Worm (Caenorhabditis elegans): ENCODE results near the gene K02E2.8.
A peak's percentile ranks its signal among the peaks of the same experiment; 100 is the strongest.
"Not testable (repeated sequence)": the region's sequence is repeated elsewhere in the genome, so short reads cannot be mapped to it uniquely, and the experiment has no call there.

K02E2.8 gene

DNA sequence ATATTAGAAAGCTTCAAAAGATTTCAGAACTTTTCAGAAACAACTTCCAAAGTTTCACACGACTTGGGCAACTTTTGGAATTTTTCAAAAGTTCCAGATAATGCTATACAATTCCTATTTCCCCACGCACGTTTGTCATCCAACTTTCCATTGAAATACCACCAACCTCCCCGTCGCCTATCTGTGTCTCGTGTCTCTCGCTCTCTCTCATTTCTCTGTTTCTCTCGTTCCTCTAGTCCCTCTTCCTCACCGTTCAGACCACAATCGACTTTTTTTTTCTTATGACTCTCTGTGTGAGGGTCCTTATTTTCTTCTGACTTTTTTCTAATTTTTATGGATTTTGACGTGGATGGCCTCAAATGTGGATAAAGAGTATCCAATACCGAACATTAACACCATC is 13.6 kb upstream of the K02E2.8 start, which contains the start of gene K02E2.6:
TSS of gene K02E2.6 (plus strand) at position 242 of the 400 bp plus-strand sequence.
- TF ChIP-seq sma-9 (GFP tag; optimal IDR thresholded peaks at IDR 0.05) (no peak), sma-9 (tag; optimal IDR thresholded peaks at IDR 0.05) (no peak), unc-62 (GFP tag; optimal IDR thresholded peaks at IDR 0.05) (no peak), peb-1 (tag; optimal IDR thresholded peaks at IDR 0.05) (no peak), nhr-129 (tag; optimal IDR thresholded peaks at IDR 0.05) (peak; percentile 12), gmeb-1 (tag; optimal IDR thresholded peaks at IDR 0.05) (no peak), egl-27 (tag; optimal IDR thresholded peaks at IDR 0.05) (no peak), nhr-11 (tag; optimal IDR thresholded peaks at IDR 0.05) (no peak), nhr-21 (tag; optimal IDR thresholded peaks at IDR 0.05) (no peak), nhr-23 (tag; optimal IDR thresholded peaks at IDR 0.05) (no peak), lsy-2 (tag; optimal IDR thresholded peaks at IDR 0.05) (no peak), unc-55 (GFP tag; optimal IDR thresholded peaks at IDR 0.05) (peak; percentile 37), ama-1 (optimal IDR thresholded peaks at IDR 0.05) (no peak), C34F6.9 (tag; optimal IDR thresholded peaks at IDR 0.05) (no peak)

DNA sequence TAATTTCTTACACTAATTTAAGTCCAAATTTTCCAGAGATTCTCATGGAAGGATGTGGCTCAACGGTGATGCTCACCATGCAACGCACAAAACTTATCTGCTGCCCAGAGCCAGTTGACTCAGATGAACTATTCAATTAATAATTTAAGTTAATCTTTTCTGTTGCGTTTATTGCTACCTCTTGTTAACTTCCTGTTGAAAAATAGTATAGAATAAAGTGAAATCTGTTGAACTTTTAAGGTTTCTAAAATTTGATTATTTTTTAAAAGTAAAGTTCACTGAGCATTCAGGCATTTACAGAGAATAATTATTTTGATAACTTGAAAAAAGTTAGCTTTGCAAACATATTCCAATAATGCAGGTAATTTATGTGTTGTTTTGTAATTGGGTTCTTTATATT is 9.3 kb upstream of the K02E2.8 start:
- TF ChIP-seq sma-3 (GFP tag; optimal IDR thresholded peaks at IDR 0.05) (no peak), mdl-1 (tag; optimal IDR thresholded peaks at IDR 0.05) (no peak), zag-1 (tag; optimal IDR thresholded peaks at IDR 0.05) (no peak), nhr-23 (tag; optimal IDR thresholded peaks at IDR 0.05) (no peak), nhr-21 (tag; optimal IDR thresholded peaks at IDR 0.05) (no peak), gmeb-1 (tag; optimal IDR thresholded peaks at IDR 0.05) (no peak), R02D3.7 (tag; optimal IDR thresholded peaks at IDR 0.05) (no peak), skn-1 (tag; optimal IDR thresholded peaks at IDR 0.05) (no peak), fos-1 (tag; optimal IDR thresholded peaks at IDR 0.05) (no peak), unc-39 (tag; optimal IDR thresholded peaks at IDR 0.05) (no peak), C34F6.9 (tag; optimal IDR thresholded peaks at IDR 0.05) (no peak), nhr-6 (tag; optimal IDR thresholded peaks at IDR 0.05) (no peak), Y55F3AM.14 (GFP tag; optimal IDR thresholded peaks at IDR 0.05) (no peak), mbf-1 (tag; optimal IDR thresholded peaks at IDR 0.05) (no peak)

DNA sequence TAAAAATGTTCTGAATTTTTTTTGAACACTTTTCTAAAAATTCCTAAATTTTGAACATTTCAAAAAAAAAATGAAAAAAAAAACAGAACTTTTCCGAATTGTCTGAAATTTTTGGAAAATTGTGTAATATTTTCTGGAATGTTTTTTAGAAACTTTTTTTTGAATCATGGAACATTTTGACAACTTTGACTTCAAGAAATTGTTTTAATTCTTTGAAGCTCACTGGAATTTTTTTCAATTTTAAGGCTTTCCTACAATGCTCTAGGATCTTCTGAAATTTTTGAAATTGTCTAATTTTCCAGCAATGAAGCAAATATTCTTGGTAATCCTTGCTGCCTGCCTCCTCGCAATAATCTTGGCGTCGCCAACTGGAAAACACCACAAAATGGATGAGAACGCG is 8.5 kb upstream of the K02E2.8 start, which contains the start of gene ins-35:
TSS of gene ins-35 (plus strand) at position 301 of the 400 bp plus-strand sequence.
- no peak for TF ChIP-seq nhr-237 (tag; optimal IDR thresholded peaks at IDR 0.05)

DNA sequence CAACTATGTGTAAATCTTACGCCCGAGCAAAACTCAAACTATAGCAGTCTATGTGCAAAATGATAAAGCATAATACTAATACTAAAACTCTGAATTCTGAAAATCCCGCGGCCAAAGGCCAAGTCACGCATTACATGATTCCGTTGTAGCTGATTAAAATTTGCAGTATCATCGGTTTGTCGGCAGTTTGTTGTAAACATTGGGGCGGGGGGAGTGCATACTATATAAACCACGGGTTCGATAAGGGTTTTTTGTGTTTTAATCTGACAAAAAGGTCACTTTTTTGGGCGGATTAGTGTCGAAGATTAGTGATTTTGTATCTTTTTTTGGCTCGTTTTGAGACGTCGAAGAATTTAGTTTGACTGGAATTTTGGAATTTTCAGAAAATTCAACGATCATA is 7.7 kb upstream of the K02E2.8 start:
- TF ChIP-seq aly-2 (tag; optimal IDR thresholded peaks at IDR 0.05), result no peak
- peak; percentile 34 for TF ChIP-seq gmeb-1 (tag; optimal IDR thresholded peaks at IDR 0.05)

DNA sequence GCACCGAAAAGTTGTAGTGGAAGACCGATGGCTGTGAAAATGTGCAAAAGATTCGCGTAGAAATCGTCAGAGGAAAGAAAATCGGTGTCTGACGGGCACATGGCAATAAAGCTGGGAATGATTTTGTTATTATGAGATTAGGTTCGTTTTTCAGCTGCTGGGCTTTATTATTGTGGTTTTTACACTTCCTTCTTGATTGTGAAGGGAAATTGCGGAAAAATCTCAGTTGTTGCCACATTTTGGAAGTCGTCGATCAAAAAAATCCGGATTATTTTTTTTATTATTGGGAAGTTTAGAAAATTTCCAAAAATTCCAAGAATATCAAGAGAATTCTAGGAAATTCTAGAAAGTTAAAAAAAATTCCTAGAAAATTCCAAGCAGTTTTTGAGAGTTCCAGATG is 2.4 kb upstream of the K02E2.8 start, which contains the start of gene srh-177:
TSS of gene srh-177 (minus strand) at position 101 of the 400 bp plus-strand sequence.
- not testable (repeated sequence) for TF ChIP-seq skn-1, nhr-11, gmeb-1 (tag; optimal IDR thresholded peaks at IDR 0.05)

DNA sequence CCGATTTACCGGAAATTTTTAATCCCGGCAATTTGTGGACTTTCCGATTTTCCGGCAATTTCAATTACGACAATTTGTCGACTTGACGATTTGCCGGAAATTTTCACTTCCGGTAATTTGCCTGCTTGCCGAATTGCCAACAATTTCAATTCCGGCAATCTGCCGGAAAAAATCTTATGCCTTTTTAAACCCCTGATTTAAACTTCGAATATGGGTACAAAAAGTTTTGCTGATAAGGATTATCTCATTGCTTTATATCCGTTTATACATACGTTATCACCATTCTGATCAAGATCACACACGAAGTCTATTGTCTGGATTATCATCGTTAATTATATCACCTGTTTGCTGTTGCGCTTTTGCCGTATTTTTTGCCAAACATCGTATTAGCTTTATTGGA is 10.3 kb downstream of the K02E2.8 start, which contains the start of gene grd-11:
TSS of gene grd-11 (plus strand) at position 301 of the 400 bp plus-strand sequence.
- no peak for TF ChIP-seq nhr-23 (tag; optimal IDR thresholded peaks at IDR 0.05)
- no peak for TF ChIP-seq nhr-11 (tag; optimal IDR thresholded peaks at IDR 0.05)
- TF ChIP-seq aly-2 (tag; optimal IDR thresholded peaks at IDR 0.05), result no peak
- no peak for TF ChIP-seq zag-1 (tag; optimal IDR thresholded peaks at IDR 0.05)
- no peak for TF ChIP-seq ZK546.5 (tag; optimal IDR thresholded peaks at IDR 0.05)
- TF ChIP-seq mdl-1 (tag; optimal IDR thresholded peaks at IDR 0.05), result no peak
- no peak for TF ChIP-seq egl-27 (tag; optimal IDR thresholded peaks at IDR 0.05)
- no peak for TF ChIP-seq lsy-2 (tag; optimal IDR thresholded peaks at IDR 0.05)
- TF ChIP-seq C34F6.9 (tag; optimal IDR thresholded peaks at IDR 0.05), result no peak
- TF ChIP-seq mbf-1 (tag; optimal IDR thresholded peaks at IDR 0.05), result no peak
- TF ChIP-seq nhr-25 (tag; optimal IDR thresholded peaks at IDR 0.05), result no peak
- no peak for TF ChIP-seq ama-1 (optimal IDR thresholded peaks at IDR 0.05)
- no peak for TF ChIP-seq nhr-21 (tag; optimal IDR thresholded peaks at IDR 0.05)
- no peak for TF ChIP-seq nhr-237 (tag; optimal IDR thresholded peaks at IDR 0.05)

DNA sequence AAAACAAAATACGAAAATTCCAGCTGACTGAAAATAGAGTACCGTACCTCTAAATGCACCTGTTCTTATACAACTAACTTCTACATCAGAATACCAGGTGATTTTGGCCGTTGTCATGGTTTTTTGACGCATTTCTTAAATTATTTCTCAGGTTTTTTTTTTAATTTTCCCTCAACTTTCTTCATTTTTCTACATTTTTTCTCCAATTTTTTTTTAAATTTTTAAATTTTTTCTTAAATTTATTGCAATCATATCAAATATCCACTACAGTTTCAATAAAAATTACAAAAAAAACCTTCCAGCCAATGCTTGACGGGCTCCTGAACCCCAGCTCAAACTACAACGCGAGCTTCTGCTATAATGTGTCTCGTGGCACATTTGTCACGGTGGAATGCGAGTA is 15.5 kb downstream of the K02E2.8 start, which contains the start of gene K02E2.1:
TSS of gene K02E2.1 (plus strand) at position 301 of the 400 bp plus-strand sequence.
- TF ChIP-seq ztf-4 (tag; optimal IDR thresholded peaks at IDR 0.05) (no peak), R02D3.7 (tag; optimal IDR thresholded peaks at IDR 0.05) (no peak), aly-2 (tag; optimal IDR thresholded peaks at IDR 0.05) (no peak), nhr-11 (tag; optimal IDR thresholded peaks at IDR 0.05) (no peak), nhr-23 (tag; optimal IDR thresholded peaks at IDR 0.05) (no peak), C34F6.9 (tag; optimal IDR thresholded peaks at IDR 0.05) (no peak), mab-5 (tag; optimal IDR thresholded peaks at IDR 0.05) (no peak)

Measured in whole organism, L2 larva.